Worm (Caenorhabditis elegans): Measurements from ENCODE around the gene F56D6.20.

DNA sequence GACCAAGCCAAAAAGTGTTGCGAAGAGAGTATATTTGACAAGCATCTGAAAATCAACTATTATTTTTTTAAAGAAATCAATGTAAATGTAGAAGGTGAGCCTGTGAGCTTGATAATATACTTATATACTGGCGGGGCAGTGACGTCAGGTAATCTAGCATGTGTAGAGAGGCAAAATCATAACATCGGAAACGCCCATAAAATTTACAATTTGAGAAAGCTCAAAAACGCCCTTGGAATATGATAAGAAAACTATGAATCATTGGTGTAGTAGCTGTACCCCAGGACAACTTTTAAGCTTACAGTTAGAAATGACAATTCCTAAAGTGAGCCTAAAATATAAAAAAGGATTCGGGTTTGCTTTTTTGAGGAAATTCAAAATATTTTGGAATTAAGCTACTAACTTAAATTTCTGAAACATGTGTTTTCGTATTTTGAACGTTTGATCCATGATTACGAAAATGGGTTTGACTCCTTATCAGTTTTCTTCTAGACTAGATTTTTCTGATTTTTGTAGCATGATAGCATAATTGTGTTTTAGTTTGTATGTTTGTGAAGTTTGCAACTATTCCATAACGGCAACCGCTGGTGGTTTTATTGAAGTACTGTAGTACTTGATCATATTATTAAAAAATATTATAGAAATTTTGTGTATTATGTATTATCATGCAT lies 29.1 kb downstream of the F56D6.20 start, which contains the start of gene clec-174:
- TF ChIP-seq unc-120 (tag; optimal IDR thresholded peaks at IDR 0.05; ENCODE audit: poor library complexity, severe bottlenecking) (no peak), mls-2 (tag; optimal IDR thresholded peaks at IDR 0.05) (no peak), pha-4 (tag; optimal IDR thresholded peaks at IDR 0.05) (no peak), lin-32 (GFP tag; optimal IDR thresholded peaks at IDR 0.05) (no peak), ztf-11 (tag; optimal IDR thresholded peaks at IDR 0.05) (no peak), blmp-1 (tag; optimal IDR thresholded peaks at IDR 0.05) (no peak), unc-62 (GFP tag; optimal IDR thresholded peaks at IDR 0.05) (no peak), elt-1 (tag; optimal IDR thresholded peaks at IDR 0.05; ENCODE audit: borderline replicate concordance, insufficient read depth) (no peak), nhr-237 (tag; optimal IDR thresholded peaks at IDR 0.05) (no peak), sptf-1 (tag; optimal IDR thresholded peaks at IDR 0.05) (no peak), zip-8 (tag; optimal IDR thresholded peaks at IDR 0.05) (no peak), unc-39 (tag; optimal IDR thresholded peaks at IDR 0.05) (no peak), snpc-4 (tag; optimal IDR thresholded peaks at IDR 0.05) (no peak), lin-13 (tag; optimal IDR thresholded peaks at IDR 0.05) (no peak)
